Fruit fly (Drosophila melanogaster) whole organism: ENCODE data around the gene Dscam4.
A peak's percentile ranks its signal among the peaks of the same experiment; 100 is the strongest.

Experiments used
- CG8478 ChIP-seq: fragments of >200 bp; optimal IDR thresholded peaks from 2 replicates; lab custom pipeline; 2018; ENCODE audit warnings: inconsistent platforms
- Dll ChIP-seq: fragments of >200 bp; optimal IDR thresholded peaks from 2 replicates; lab custom pipeline; 2017
- EcR ChIP-seq, 2 experiments: fragments of >200 bp; optimal IDR thresholded peaks; 2 replicates each; lab custom pipeline; 2017; ENCODE audit warnings: missing biosample characterization in 2 of 2, missing genetic modification characterization in 2 of 2, missing genetic modification reagents in 2 of 2
- pan ChIP-seq: fragments of >200 bp; optimal IDR thresholded peaks from 2 replicates; lab custom pipeline; 2017
- psq ChIP-seq: fragments of >200 bp; optimal IDR thresholded peaks from 2 replicates; lab custom pipeline; 2017
- usp ChIP-seq: fragments of >200 bp; optimal IDR thresholded peaks from 2 replicates; lab custom pipeline; 2017; ENCODE audit warnings: missing biosample characterization, missing genetic modification characterization, mixed read lengths

The Dscam4 gene

dm6 chr3L:8296941-8297340 is 58.5 kb downstream of the Dscam4 start, which contains the start of gene Rab19:
Gene Rab19 (plus strand): TSS chr3L:8297018.
- TF ChIP-seq usp (GFP tag; lab: Kevin White, UChicago), result no peak

dm6 chr3L:8297488-8297887 is 59.0 kb downstream of the Dscam4 start:
- TF ChIP-seq pan (lab: Kevin White, UChicago), result peak; percentile 5
- no peak for TF ChIP-seq Dll
- TF ChIP-seq usp (GFP tag; lab: Kevin White, UChicago), result no peak
- no peak for TF ChIP-seq CG8478 (lab: Kevin White, UChicago)
- no peak for TF ChIP-seq psq (lab: Kevin White, UChicago)
- no peak for TF ChIP-seq EcR (GFP tag; optimal IDR thresholded peaks at IDR 0.05; lab: Kevin White, UChicago)

dm6 chr3L:8299224-8300130 is 61.0 kb downstream of the Dscam4 start, which contains the start of the genes Arl5 and CG13671:
Gene Arl5 (minus strand): TSS chr3L:8299839.
Gene CG13671 (plus strand): TSS chr3L:8300064.
- TF ChIP-seq Dll (no peak), usp (GFP tag; lab: Kevin White, UChicago) (no peak), EcR (GFP tag; optimal IDR thresholded peaks at IDR 0.05; lab: Kevin White, UChicago) (no peak), pan (lab: Kevin White, UChicago) (no peak), psq (lab: Kevin White, UChicago) (no peak), CG8478 (lab: Kevin White, UChicago) (no peak)

- TF ChIP-seq Dll (no peak), psq (lab: Kevin White, UChicago) (no peak), usp (GFP tag; lab: Kevin White, UChicago) (no peak), CG8478 (lab: Kevin White, UChicago) (no peak), EcR (GFP tag; optimal IDR thresholded peaks at IDR 0.05; lab: Kevin White, UChicago) (no peak), pan (lab: Kevin White, UChicago) (no peak)
Measured at dm6 chr3L:8303912-8304311, 65.5 kb downstream of the Dscam4 start, which contains the start of the genes CG7194 and Sbp2. Gene CG7194 (minus strand): TSS chr3L:8304059. Gene Sbp2 (plus strand): TSS chr3L:8304157.

- TF ChIP-seq psq (lab: Kevin White, UChicago) (no peak), pan (lab: Kevin White, UChicago) (no peak), Dll (no peak), usp (GFP tag; lab: Kevin White, UChicago) (no peak), CG8478 (lab: Kevin White, UChicago) (no peak)
Measured at dm6 chr3L:8306880-8307279, 68.4 kb downstream of the Dscam4 start, which contains the start of gene Gr66a. Gene Gr66a (minus strand): TSS chr3L:8306980.

- TF ChIP-seq Dll, result no peak
- TF ChIP-seq CG8478 (lab: Kevin White, UChicago), result no peak
- TF ChIP-seq usp (GFP tag; lab: Kevin White, UChicago), result no peak
- no peak for TF ChIP-seq pan (lab: Kevin White, UChicago)
- no peak for TF ChIP-seq psq (lab: Kevin White, UChicago)
- no peak for TF ChIP-seq EcR (GFP tag; optimal IDR thresholded peaks at IDR 0.05; lab: Kevin White, UChicago)
Measured at dm6 chr3L:8308891-8309352, 70.5 kb downstream of the Dscam4 start, which contains the start of gene BI-1. Gene BI-1 (minus strand): TSS chr3L:8308941.

- no peak for TF ChIP-seq Dll
- no peak for TF ChIP-seq EcR (GFP tag; optimal IDR thresholded peaks at IDR 0.05; lab: Kevin White, UChicago)
- TF ChIP-seq usp (GFP tag; lab: Kevin White, UChicago), result no peak
- TF ChIP-seq CG8478 (lab: Kevin White, UChicago), result no peak
- TF ChIP-seq pan (lab: Kevin White, UChicago), result no peak
- no peak for TF ChIP-seq psq (lab: Kevin White, UChicago)
Measured at dm6 chr3L:8312290-8312689, 73.8 kb downstream of the Dscam4 start.

- TF ChIP-seq pan (lab: Kevin White, UChicago) (peak; percentile 45), usp (GFP tag; lab: Kevin White, UChicago) (no peak), Dll (no peak), EcR (GFP tag; optimal IDR thresholded peaks at IDR 0.05; lab: Kevin White, UChicago) (no peak), CG8478 (lab: Kevin White, UChicago) (no peak)
Measured at dm6 chr3L:8314788-8315140, 76.3 kb downstream of the Dscam4 start.

dm6 chr3L:8315141-8315816 is 76.8 kb downstream of the Dscam4 start, which contains the start of gene Cpsf6:
Gene Cpsf6 (minus strand): TSS chr3L:8315502.
- TF ChIP-seq CG8478 (lab: Kevin White, UChicago) (peak; percentile 65), Dll (no peak)

- TF ChIP-seq usp (GFP tag; lab: Kevin White, UChicago), result no peak
- no peak for TF ChIP-seq Dll
- TF ChIP-seq CG8478 (lab: Kevin White, UChicago), result no peak
- TF ChIP-seq EcR (GFP tag; optimal IDR thresholded peaks at IDR 0.05; lab: Kevin White, UChicago), result no peak
- TF ChIP-seq pan (lab: Kevin White, UChicago), result no peak
- TF ChIP-seq psq (lab: Kevin White, UChicago), result no peak
Measured at dm6 chr3L:8318916-8319506, 80.6 kb downstream of the Dscam4 start, which contains the start of gene CG43059. Gene CG43059 (minus strand): TSS chr3L:8318966.
